Worm (Caenorhabditis elegans): ENCODE results near the gene C16A3.5.

C16A3.5 gene

DNA sequence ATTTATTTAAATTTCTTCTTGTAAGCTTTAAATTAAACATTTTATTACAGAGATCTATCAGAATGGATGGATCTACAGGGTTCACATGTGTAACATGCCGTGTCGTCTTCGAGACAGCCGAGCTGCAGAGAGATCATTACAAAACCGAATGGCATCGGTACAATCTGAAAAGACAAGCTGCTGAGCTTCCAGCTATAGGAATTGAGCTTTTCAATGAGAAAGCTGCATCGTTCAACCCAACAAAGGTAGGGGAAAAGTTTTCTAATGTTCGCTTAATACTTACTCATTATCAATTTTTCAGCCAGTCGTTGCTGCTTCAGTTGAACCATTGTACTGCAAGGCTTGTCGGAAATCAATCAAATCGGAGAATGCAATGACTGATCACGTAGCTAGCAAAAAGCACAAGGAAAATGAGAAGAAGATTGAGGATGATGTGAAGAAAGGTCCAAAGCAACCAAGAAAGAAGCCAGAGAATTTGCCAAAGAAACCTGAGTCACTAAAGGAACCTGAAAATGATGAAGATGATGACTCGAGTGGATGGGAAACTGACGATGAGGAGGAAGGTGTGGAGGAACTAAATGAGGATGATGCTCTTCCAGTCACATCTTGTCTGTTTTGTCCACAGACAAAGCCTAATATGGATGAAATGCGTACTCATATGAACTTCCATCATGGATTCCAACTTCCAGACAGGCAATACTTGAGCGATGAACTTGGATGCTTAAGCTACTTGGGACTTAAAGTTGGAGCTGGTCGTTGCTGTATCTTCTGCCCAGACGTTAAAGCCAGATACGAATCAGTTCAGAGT lies 1.2 kb downstream of the C16A3.5 start, which contains the start of gene znf-622:
Gene znf-622 (plus strand): TSS at position 51 of the 808 bp plus-strand sequence.
- no peak for TF ChIP-seq him-1 (tag; optimal IDR thresholded peaks at IDR 0.05)
- TF ChIP-seq W03F9.2 (tag; optimal IDR thresholded peaks at IDR 0.05): no peak
- no peak for TF ChIP-seq dao-5 (tag; optimal IDR thresholded peaks at IDR 0.05)

DNA sequence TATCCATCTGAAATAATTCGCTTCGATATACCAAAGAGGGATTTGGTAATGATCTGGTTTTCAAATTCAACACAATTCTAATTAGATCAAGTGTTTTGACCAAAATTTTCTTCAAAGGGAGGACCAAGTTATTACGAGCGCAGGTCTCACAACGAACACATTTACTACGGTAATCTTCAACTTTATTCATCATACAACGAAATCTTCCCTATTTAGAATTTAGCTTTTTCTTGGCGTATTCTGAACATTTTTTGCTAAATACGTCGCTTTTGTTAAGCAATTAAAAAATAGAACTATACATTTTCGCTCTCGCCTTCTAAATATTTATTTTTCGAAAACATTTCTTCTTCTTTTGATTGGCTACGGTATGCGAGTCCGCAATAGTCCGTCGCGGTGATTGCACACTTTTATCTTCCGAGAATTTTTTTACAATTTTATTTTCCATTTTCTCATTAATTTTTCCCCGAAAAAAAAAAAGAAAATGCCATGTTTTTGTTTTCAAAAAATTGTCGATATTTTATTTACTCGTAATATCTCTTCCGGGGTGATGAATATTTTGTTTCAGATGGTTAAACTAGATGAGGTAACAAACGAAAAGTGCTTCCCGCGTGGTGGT lies 2.5 kb downstream of the C16A3.5 start, which contains the start of gene let-716:
Gene let-716 (plus strand): TSS at position 566 of the 616 bp plus-strand sequence.
- TF ChIP-seq W03F9.2 (tag; optimal IDR thresholded peaks at IDR 0.05) (no peak), dao-5 (tag; optimal IDR thresholded peaks at IDR 0.05) (no peak), him-1 (tag; optimal IDR thresholded peaks at IDR 0.05) (no peak)

ce11 chrIII:6389533-6389932 lies 9.0 kb downstream of the C16A3.5 start, which contains the start of gene C16A3.2:
Gene C16A3.2, plus strand, starts transcription at chrIII:6389833.
- TF ChIP-seq him-1 (tag; optimal IDR thresholded peaks at IDR 0.05): no peak
- no peak for TF ChIP-seq W03F9.2 (tag; optimal IDR thresholded peaks at IDR 0.05)
- TF ChIP-seq dao-5 (tag; optimal IDR thresholded peaks at IDR 0.05): no peak

ce11 chrIII:6390644-6391043 lies 10.1 kb downstream of the C16A3.5 start, which contains the start of gene smrc-1:
Gene smrc-1, plus strand, starts transcription at chrIII:6390944.
- TF ChIP-seq W03F9.2 (tag; optimal IDR thresholded peaks at IDR 0.05) (no peak), dao-5 (tag; optimal IDR thresholded peaks at IDR 0.05) (no peak), him-1 (tag; optimal IDR thresholded peaks at IDR 0.05) (no peak)

DNA sequence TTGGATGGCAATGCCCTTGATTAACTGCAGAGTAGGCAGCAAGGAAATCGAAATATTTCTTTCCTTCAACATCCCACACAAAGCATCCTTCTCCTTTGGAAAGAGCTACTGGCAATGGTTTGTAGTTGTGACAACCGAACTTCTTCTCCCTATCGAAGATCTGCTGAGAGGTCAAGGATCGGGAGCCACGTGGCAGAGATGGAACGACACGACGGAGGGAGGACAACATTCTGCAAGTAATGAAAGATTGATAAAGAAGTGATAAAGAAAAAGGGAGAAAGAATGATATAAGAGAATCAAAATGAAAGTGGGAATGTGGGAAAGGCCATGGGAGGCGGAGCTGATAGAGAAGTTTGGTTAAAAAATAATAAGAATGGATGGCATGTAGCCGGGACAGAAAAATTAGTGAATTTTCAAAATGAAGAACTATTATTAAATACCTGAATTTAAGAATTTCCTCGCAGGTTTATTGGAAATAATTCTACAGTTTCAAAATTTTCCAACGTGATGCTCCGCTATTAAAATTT lies 15.2 kb downstream of the C16A3.5 start, which contains the start of gene oatr-1:
Gene oatr-1 (minus strand): TSS at position 477 of the 527 bp plus-strand sequence.
- TF ChIP-seq W03F9.2 (tag; optimal IDR thresholded peaks at IDR 0.05) (no peak), him-1 (tag; optimal IDR thresholded peaks at IDR 0.05) (no peak), dao-5 (tag; optimal IDR thresholded peaks at IDR 0.05) (no peak)

DNA sequence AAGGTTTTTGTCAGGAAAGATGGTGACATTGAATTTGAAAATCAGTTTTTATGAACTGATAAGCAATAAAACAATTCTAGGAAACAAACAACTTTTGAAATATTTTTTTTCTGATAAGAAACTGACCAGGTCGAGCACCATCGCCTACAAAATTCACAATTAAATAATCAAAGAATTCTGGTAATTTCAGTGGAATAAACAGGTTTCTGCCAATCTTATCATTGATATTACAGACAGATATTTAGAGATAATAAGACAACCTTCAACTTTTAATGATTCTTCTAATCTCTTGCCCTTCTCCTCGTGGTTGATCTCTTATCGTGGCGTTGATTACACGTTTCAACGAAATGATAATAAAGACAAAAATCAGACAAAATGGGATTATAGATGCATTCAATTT lies 15.8 kb downstream of the C16A3.5 start:
- TF ChIP-seq W03F9.2 (tag; optimal IDR thresholded peaks at IDR 0.05) (no peak), him-1 (tag; optimal IDR thresholded peaks at IDR 0.05) (no peak), dao-5 (tag; optimal IDR thresholded peaks at IDR 0.05) (no peak)

ce11 chrIII:6398124-6398523 lies 17.6 kb downstream of the C16A3.5 start:
- no peak for TF ChIP-seq dao-5 (tag; optimal IDR thresholded peaks at IDR 0.05)
- TF ChIP-seq W03F9.2 (tag; optimal IDR thresholded peaks at IDR 0.05): no peak
- TF ChIP-seq him-1 (tag; optimal IDR thresholded peaks at IDR 0.05): no peak

- no peak for TF ChIP-seq him-1 (tag; optimal IDR thresholded peaks at IDR 0.05)
- no peak for TF ChIP-seq W03F9.2 (tag; optimal IDR thresholded peaks at IDR 0.05)
- TF ChIP-seq dao-5 (tag; optimal IDR thresholded peaks at IDR 0.05): no peak
Measured at ce11 chrIII:6399424-6399823, 18.9 kb downstream of the C16A3.5 start.

DNA sequence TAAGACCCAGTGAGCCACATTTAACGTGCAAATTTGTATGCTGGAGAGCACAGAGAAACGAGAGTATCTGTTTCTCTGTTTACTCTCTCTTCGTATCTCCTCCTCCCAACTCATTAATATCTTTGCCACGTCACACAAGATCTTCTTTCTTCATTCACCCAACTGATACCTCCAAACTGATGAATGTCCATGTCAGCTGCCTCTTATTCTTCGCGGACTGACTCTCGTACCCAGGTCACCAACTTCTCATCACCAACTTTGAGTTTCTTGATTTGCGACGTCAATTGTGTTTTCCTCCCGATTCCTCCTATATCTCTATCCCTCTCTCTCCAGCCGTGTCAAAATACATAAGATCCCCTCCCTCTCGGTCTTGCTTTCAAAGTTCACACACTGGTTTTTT lies 21.8 kb downstream of the C16A3.5 start:
- no peak for TF ChIP-seq W03F9.2 (tag; optimal IDR thresholded peaks at IDR 0.05)
- TF ChIP-seq dao-5 (tag; optimal IDR thresholded peaks at IDR 0.05): no peak
- TF ChIP-seq him-1 (tag; optimal IDR thresholded peaks at IDR 0.05): no peak

DNA sequence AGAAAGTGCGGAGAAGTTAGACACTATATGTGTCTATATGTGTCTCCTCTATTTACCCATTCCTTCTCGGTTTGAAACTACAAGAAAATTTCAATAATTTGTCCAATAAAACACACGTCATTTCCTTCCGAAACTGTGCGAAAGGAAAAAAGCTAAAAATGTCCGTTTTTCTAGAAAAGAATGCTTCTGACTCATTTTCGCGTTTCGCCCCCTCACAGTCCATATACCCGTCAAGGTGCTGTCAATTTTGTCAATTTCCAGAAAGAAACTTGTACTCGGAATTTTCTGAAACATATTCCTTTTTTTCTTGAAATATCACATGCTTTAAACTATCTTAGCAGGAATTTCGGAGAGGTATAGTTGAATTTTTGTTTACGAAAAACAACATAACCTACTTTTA lies 22.2 kb downstream of the C16A3.5 start:
- TF ChIP-seq W03F9.2 (tag; optimal IDR thresholded peaks at IDR 0.05) (no peak), him-1 (tag; optimal IDR thresholded peaks at IDR 0.05) (no peak), dao-5 (tag; optimal IDR thresholded peaks at IDR 0.05) (no peak)

DNA sequence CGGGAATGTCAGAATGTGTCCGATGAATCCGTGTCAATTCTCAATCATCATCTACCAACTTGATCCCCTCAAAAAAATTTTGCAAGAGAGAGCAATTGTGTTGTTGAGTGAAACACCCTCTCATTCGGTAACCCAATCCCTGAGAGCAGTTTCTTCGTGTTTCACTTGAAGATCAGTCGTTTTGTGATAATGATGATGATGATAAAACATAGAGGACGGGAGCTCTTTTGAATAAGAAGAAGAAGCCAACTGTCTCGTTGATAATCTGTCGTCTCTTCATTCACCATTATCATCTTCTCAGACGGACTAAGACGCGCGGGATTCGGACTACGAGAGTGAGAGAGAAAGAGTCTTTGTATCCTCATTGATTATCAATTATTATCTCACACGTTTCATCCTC lies 24.5 kb downstream of the C16A3.5 start:
- TF ChIP-seq him-1 (tag; optimal IDR thresholded peaks at IDR 0.05) (no peak), dao-5 (tag; optimal IDR thresholded peaks at IDR 0.05) (no peak), W03F9.2 (tag; optimal IDR thresholded peaks at IDR 0.05) (no peak)

ce11 chrIII:6406829-6407228 lies 26.3 kb downstream of the C16A3.5 start, which contains the start of gene let-756:
Gene let-756, plus strand, starts transcription at chrIII:6407129.
- no peak for TF ChIP-seq dao-5 (tag; optimal IDR thresholded peaks at IDR 0.05)
- no peak for TF ChIP-seq him-1 (tag; optimal IDR thresholded peaks at IDR 0.05)
- TF ChIP-seq W03F9.2 (tag; optimal IDR thresholded peaks at IDR 0.05): no peak

- TF ChIP-seq W03F9.2 (tag; optimal IDR thresholded peaks at IDR 0.05) (no peak), dao-5 (tag; optimal IDR thresholded peaks at IDR 0.05) (no peak)
Measured at ce11 chrIII:6411430-6411829, 30.9 kb downstream of the C16A3.5 start.

DNA sequence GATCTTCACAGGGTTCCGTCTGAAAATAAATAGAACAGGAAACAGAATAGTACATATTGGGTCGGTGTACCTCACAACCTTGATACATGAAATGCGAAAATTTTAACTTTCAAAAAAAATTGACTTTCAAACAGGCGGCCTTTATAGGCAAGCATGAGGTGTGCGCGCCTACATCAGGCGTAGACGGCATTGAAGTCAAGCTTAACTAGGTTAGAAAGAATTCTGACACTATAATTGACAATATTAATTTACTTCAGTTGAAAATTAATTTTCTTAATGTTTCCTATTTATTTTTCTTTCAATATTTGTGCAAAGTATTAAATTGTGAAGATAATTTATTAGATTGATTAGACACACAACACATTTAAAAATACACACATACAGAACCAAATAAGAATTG lies 31.3 kb downstream of the C16A3.5 start, which contains the start of gene C05D11.5:
Gene C05D11.5 (minus strand): TSS at position 101 of the 400 bp plus-strand sequence.
- TF ChIP-seq dao-5 (tag; optimal IDR thresholded peaks at IDR 0.05) (no peak), W03F9.2 (tag; optimal IDR thresholded peaks at IDR 0.05) (no peak), him-1 (tag; optimal IDR thresholded peaks at IDR 0.05) (no peak)
